Worm (Caenorhabditis elegans) whole organism, L4 larva: ENCODE data around the gene egg-3.

Experiments used
- ZK546.5 ChIP-seq, 2 experiments: sonication (generic microtip); optimal IDR thresholded peaks; 2 replicates each; lab custom pipeline; 2017; ENCODE audit warnings: missing biosample characterization in 2 of 2, missing genetic modification characterization in 2 of 2
- ceh-20 ChIP-seq: fragments of 200-800 bp; sonication (Bioruptor generic); IDR thresholded peaks from 2 replicates; pipeline ENCODE4 v1.3.6; 2022; ENCODE audit warnings: missing genetic modification reagents, missing genetic modification characterization, missing compliant biosample characterization
- cey-2 ChIP-seq: sonication (generic microtip); optimal IDR thresholded peaks from 3 replicates; lab custom pipeline; 2017; ENCODE audit warnings: missing genetic modification characterization, mild to moderate bottlenecking, missing compliant biosample characterization, antibody characterized with exemption, borderline replicate concordance; ENCODE audit not compliant: insufficient read depth
- dmd-6 ChIP-seq: fragments of 200-800 bp; sonication (Bioruptor generic); IDR thresholded peaks from 2 replicates; pipeline ENCODE4 v1.3.6; 2022; ENCODE audit warnings: missing genetic modification reagents, missing genetic modification characterization, missing compliant biosample characterization
- lin-13 ChIP-seq: fragments of 150-350 bp; optimal IDR thresholded peaks from 2 replicates; lab custom pipeline; 2014; ENCODE audit warnings: missing biosample characterization, missing genetic modification reagents, missing genetic modification characterization
- mdt-29 ChIP-seq: fragments of 200-800 bp; sonication (Bioruptor generic); IDR thresholded peaks from 2 replicates; pipeline ENCODE4 v1.3.6; 2022; ENCODE audit warnings: missing genetic modification reagents, missing genetic modification characterization, missing compliant biosample characterization
- nhr-11 ChIP-seq: fragments of 150-350 bp; optimal IDR thresholded peaks from 2 replicates; lab custom pipeline; 2014; ENCODE audit warnings: missing biosample characterization, missing genetic modification characterization
- nhr-237 ChIP-seq: sonication (generic microtip); optimal IDR thresholded peaks from 2 replicates; lab custom pipeline; 2017; ENCODE audit warnings: missing biosample characterization, missing genetic modification characterization
- nhr-77 ChIP-seq: fragments of 150-350 bp; optimal IDR thresholded peaks from 2 replicates; lab custom pipeline; 2014; ENCODE audit warnings: missing biosample characterization, missing genetic modification characterization
- skn-1 ChIP-seq: fragments of 150-350 bp; optimal IDR thresholded peaks from 2 replicates; lab custom pipeline; 2014; ENCODE audit warnings: missing biosample characterization, missing genetic modification characterization
- unc-130 ChIP-seq: sonication (generic microtip); optimal IDR thresholded peaks from 2 replicates; lab custom pipeline; 2016; ENCODE audit warnings: missing genetic modification reagents, missing genetic modification characterization, missing compliant biosample characterization
- vab-7 ChIP-seq: fragments of 200-800 bp; sonication (Bioruptor generic); IDR thresholded peaks from 2 replicates; pipeline ENCODE4 v1.3.6; 2022; ENCODE audit warnings: missing genetic modification reagents, missing genetic modification characterization, missing compliant biosample characterization

ce11 chrII:10912995-10913394 is 28.8 kb upstream of the egg-3 start:
- no peak for TF ChIP-seq nhr-237
- TF ChIP-seq nhr-77 (tag; lab: Kevin White, UChicago) = no peak
- no peak for TF ChIP-seq cey-2 (tag; lab: Kevin White, UChicago)
- no peak for TF ChIP-seq unc-130 (GFP tag; lab: Kevin White, UChicago)
- TF ChIP-seq ceh-20 (GFP tag; lab: Robert Waterston, UW) = no peak
- no peak for TF ChIP-seq ZK546.5 (tag; optimal IDR thresholded peaks at IDR 0.05; lab: Kevin White, UChicago)
- TF ChIP-seq mdt-29 (GFP tag; lab: Robert Waterston, UW) = no peak
- no peak for TF ChIP-seq dmd-6 (GFP tag; lab: Robert Waterston, UW)
- no peak for TF ChIP-seq skn-1 (tag; lab: Kevin White, UChicago)
- no peak for TF ChIP-seq vab-7 (GFP tag; lab: Robert Waterston, UW)
- no peak for TF ChIP-seq nhr-11 (tag; lab: Kevin White, UChicago)
- no peak for TF ChIP-seq lin-13
